Fruit fly (Drosophila melanogaster) whole organism, wandering third instar larva: ENCODE measurements around the gene eya.

ENCODE experiments used
- Abd-B ChIP-seq: fragments of >200 bp; optimal IDR thresholded peaks from 2 replicates; lab custom pipeline; 2017; ENCODE audit warnings: missing biosample characterization, missing genetic modification characterization
- CG32264 ChIP-seq: fragments of 200-800 bp; sonication (Bioruptor generic); optimal IDR thresholded peaks from 2 replicates; lab custom pipeline; 2016; ENCODE audit warnings: missing biosample characterization, missing genetic modification characterization
- CrebA ChIP-seq: fragments of 200-800 bp; sonication (Bioruptor generic); optimal IDR thresholded peaks from 2 replicates; lab custom pipeline; 2016; ENCODE audit warnings: missing biosample characterization, mild to moderate bottlenecking, missing genetic modification characterization, borderline replicate concordance
- Dfd ChIP-seq: fragments of >200 bp; optimal IDR thresholded peaks from 2 replicates; lab custom pipeline; 2017; ENCODE audit warnings: missing biosample characterization, missing genetic modification characterization
- Dif ChIP-seq: fragments of 200-275, 200-300 bp; sonication (Bioruptor generic); optimal IDR thresholded peaks from 2 replicates; lab custom pipeline; 2018; ENCODE audit warnings: missing biosample characterization, missing genetic modification characterization; ENCODE audit not compliant: partially characterized antibody
- HLH106 ChIP-seq: fragments of 200-800 bp; optimal IDR thresholded peaks from 3 replicates; lab custom pipeline; 2019; ENCODE audit warnings: missing biosample characterization, mild to moderate bottlenecking, missing genetic modification characterization, moderate library complexity
- Hnf4 ChIP-seq: fragments of 200-800 bp; sonication (Bioruptor generic); optimal IDR thresholded peaks from 2 replicates; lab custom pipeline; 2016; ENCODE audit warnings: missing biosample characterization, mild to moderate bottlenecking, missing genetic modification characterization
- Hr78 ChIP-seq: fragments of >200 bp; optimal IDR thresholded peaks from 2 replicates; lab custom pipeline; 2017; ENCODE audit warnings: missing biosample characterization, missing genetic modification characterization
- Hr83 ChIP-seq: fragments of 200-300 bp; sonication (Bioruptor generic); optimal IDR thresholded peaks from 2 replicates; lab custom pipeline; 2016; ENCODE audit warnings: missing biosample characterization, mild to moderate bottlenecking, missing genetic modification characterization, moderate library complexity; ENCODE audit not compliant: poor library complexity, severe bottlenecking
- Jra ChIP-seq: sonication (Bioruptor generic); optimal IDR thresholded peaks from 2 replicates; lab custom pipeline; 2016; ENCODE audit warnings: missing biosample characterization, missing genetic modification characterization
- Mio ChIP-seq: sonication (Bioruptor generic); optimal IDR thresholded peaks from 2 replicates; lab custom pipeline; 2016; ENCODE audit warnings: missing biosample characterization, missing genetic modification characterization
- Myc ChIP-seq: fragments of >200 bp; optimal IDR thresholded peaks from 2 replicates; lab custom pipeline; 2017
- N ChIP-seq: fragments of >200 bp; optimal IDR thresholded peaks from 2 replicates; lab custom pipeline; 2018; ENCODE audit warnings: missing biosample characterization, missing external identifiers, missing genetic modification characterization
- OdsH ChIP-seq: fragments of 200-800 bp; sonication (Bioruptor generic); optimal IDR thresholded peaks from 2 replicates; lab custom pipeline; 2016; ENCODE audit warnings: missing biosample characterization, mild to moderate bottlenecking, missing genetic modification characterization
- Rel ChIP-seq, 2 experiments: fragments of 200-800 bp; sonication (Bioruptor generic) in 1 of 2; optimal IDR thresholded peaks; 2 replicates in 1 of 2; 3 replicates in 1 of 2; lab custom pipeline; 2016 to 2019; ENCODE audit warnings: mild to moderate bottlenecking in 2 of 2, missing biosample characterization in 2 of 2, missing genetic modification characterization in 2 of 2, moderate library complexity in 1 of 2
- Sp1 ChIP-seq: fragments of 200-800 bp; sonication (Bioruptor generic); optimal IDR thresholded peaks from 3 replicates; lab custom pipeline; 2019; ENCODE audit warnings: missing biosample characterization, mild to moderate bottlenecking, missing genetic modification characterization, moderate library complexity
- Vsx2 ChIP-seq: fragments of 200-300, 225-300 bp; sonication (Bioruptor generic); optimal IDR thresholded peaks from 2 replicates; lab custom pipeline; 2018; ENCODE audit warnings: missing biosample characterization, missing genetic modification characterization; ENCODE audit not compliant: partially characterized antibody
- brk ChIP-seq: fragments of 200-800 bp; sonication (Bioruptor generic); optimal IDR thresholded peaks from 2 replicates; lab custom pipeline; 2016; ENCODE audit warnings: missing biosample characterization, mild to moderate bottlenecking, missing genetic modification characterization
- dl ChIP-seq, 2 experiments: fragments of 175-275, 200-275 bp in 1 of 2; fragments of 200-275 bp in 1 of 2; sonication (Bioruptor generic); optimal IDR thresholded peaks; lab custom pipeline; 2018; ENCODE audit warnings: mild to moderate bottlenecking in 2 of 2, missing biosample characterization in 2 of 2, missing genetic modification characterization in 2 of 2, moderate library complexity in 2 of 2; ENCODE audit not compliant: partially characterized antibody in 2 of 2, insufficient read depth in 1 of 2
- dmrt93B ChIP-seq: fragments of 200-800 bp; sonication (Bioruptor generic); optimal IDR thresholded peaks from 2 replicates; lab custom pipeline; 2018; ENCODE audit warnings: missing biosample characterization, mild to moderate bottlenecking, missing genetic modification characterization
- ey ChIP-seq: fragments of 200-800 bp; sonication (Bioruptor generic); optimal IDR thresholded peaks from 2 replicates; lab custom pipeline; 2016; ENCODE audit warnings: missing biosample characterization, missing genetic modification characterization
- fru ChIP-seq: fragments of 200-800 bp; sonication (Bioruptor generic); optimal IDR thresholded peaks from 3 replicates; lab custom pipeline; 2016; ENCODE audit warnings: missing biosample characterization, mild to moderate bottlenecking, missing genetic modification characterization
- h ChIP-seq: fragments of 200-800 bp; sonication (Bioruptor generic); optimal IDR thresholded peaks from 3 replicates; lab custom pipeline; 2016; ENCODE audit warnings: missing biosample characterization, mild to moderate bottlenecking, missing genetic modification characterization
- jim ChIP-seq: fragments of 175-275, 200-325 bp; sonication (Bioruptor generic); optimal IDR thresholded peaks from 2 replicates; lab custom pipeline; 2016; ENCODE audit warnings: missing biosample characterization, mild to moderate bottlenecking, missing genetic modification characterization
- lola ChIP-seq: fragments of >200 bp; optimal IDR thresholded peaks from 2 replicates; lab custom pipeline; 2017; ENCODE audit warnings: missing biosample characterization, missing genetic modification characterization
- pan ChIP-seq: fragments of >200 bp; optimal IDR thresholded peaks from 2 replicates; lab custom pipeline; 2017
- psq ChIP-seq: fragments of 200-800 bp; sonication (Bioruptor generic); optimal IDR thresholded peaks from 3 replicates; lab custom pipeline; 2017; ENCODE audit warnings: missing biosample characterization, mild to moderate bottlenecking, missing genetic modification characterization, moderate library complexity
- rgr ChIP-seq: fragments of 200-800 bp; sonication (Bioruptor generic); optimal IDR thresholded peaks from 3 replicates; lab custom pipeline; 2016; ENCODE audit warnings: missing biosample characterization, mild to moderate bottlenecking, missing genetic modification characterization
- sage ChIP-seq: fragments of 200-800 bp; sonication (Bioruptor generic); optimal IDR thresholded peaks from 2 replicates; lab custom pipeline; 2016; ENCODE audit warnings: missing biosample characterization, mild to moderate bottlenecking, missing genetic modification characterization
- sv ChIP-seq: fragments of 200-800 bp; sonication (Bioruptor generic); optimal IDR thresholded peaks from 3 replicates; lab custom pipeline; 2016; ENCODE audit warnings: missing biosample characterization, missing genetic modification characterization
- tai ChIP-seq: sonication (Bioruptor generic); optimal IDR thresholded peaks from 2 replicates; lab custom pipeline; 2016; ENCODE audit warnings: missing biosample characterization, missing genetic modification characterization
- usp ChIP-seq: fragments of >200 bp; optimal IDR thresholded peaks from 2 replicates; lab custom pipeline; 2017; ENCODE audit warnings: missing biosample characterization, missing genetic modification characterization

The eya gene

DNA sequence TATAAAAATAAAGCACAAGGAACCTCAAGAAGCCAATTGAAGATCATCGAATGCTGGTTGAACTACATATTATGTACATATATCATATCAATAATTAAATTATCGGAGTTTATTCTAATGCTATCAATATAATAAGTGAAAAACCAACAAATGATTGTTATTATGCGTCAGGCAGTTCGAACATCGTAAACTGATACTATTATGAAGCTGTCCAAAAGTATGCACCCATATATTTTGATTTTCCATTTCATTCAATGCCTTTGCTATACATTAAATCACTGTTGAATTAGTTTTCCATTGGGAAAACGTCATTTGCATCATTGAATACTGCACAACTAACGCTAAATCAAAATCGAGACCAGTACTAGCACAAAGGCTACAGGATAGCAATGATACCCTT is 5.6 kb upstream of the eya start:
- TF ChIP-seq usp (GFP tag; lab: Kevin White, UChicago) (no peak), jim (GFP tag; lab: Kevin White, UChicago) (no peak), pan (lab: Kevin White, UChicago) (no peak)

DNA sequence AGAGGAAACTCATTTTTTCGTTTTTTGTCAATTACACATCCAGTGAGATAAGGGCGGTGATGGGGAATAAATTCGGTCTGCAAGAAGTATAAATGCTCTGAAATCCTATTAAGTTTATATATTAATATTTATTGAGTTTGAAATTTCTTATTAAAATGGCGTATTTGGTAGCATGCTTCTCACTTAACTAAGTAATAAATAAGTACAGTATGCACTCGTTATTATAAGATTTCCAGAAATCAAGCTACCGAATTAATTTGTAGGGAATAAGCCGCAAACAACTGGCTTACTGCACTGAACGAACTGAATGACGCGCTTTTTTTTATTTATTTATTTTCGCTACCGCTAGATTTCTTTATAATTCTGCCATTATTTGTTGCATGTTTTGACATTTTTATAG is 4.7 kb upstream of the eya start:
- peak; percentile 45 for TF ChIP-seq fru (GFP tag; lab: Kevin White, UChicago)
- no peak for TF ChIP-seq tai
- TF ChIP-seq N: no peak
- peak; percentile 27 for TF ChIP-seq OdsH (GFP tag; lab: Kevin White, UChicago)
- peak; percentile 36 for TF ChIP-seq rgr (GFP tag; lab: Kevin White, UChicago)
- TF ChIP-seq pan (lab: Kevin White, UChicago): no peak
- TF ChIP-seq Sp1 (GFP tag; lab: Kevin White, UChicago): no peak
- peak; percentile 59 for TF ChIP-seq HLH106 (tag; lab: Kevin White, UChicago)
- no peak for TF ChIP-seq dl (GFP tag; optimal IDR thresholded peaks at IDR 0.05; lab: Kevin White, UChicago; ENCODE audit: insufficient read depth in 1 of 2, partially characterized antibody in 2 of 2)
- TF ChIP-seq dmrt93B: peak; percentile 21
- no peak for TF ChIP-seq CG32264 (GFP tag; lab: Kevin White, UChicago)
- peak; percentile 1 for TF ChIP-seq sage (GFP tag; lab: Kevin White, UChicago)
- no peak for TF ChIP-seq Jra
- TF ChIP-seq sv: no peak
- TF ChIP-seq h (GFP tag; lab: Kevin White, UChicago): peak; percentile 52
- TF ChIP-seq brk (GFP tag; lab: Kevin White, UChicago): no peak
- TF ChIP-seq Myc (lab: Kevin White, UChicago): no peak
- TF ChIP-seq ey (GFP tag; lab: Kevin White, UChicago): no peak
- TF ChIP-seq Rel (GFP tag; optimal IDR thresholded peaks at IDR 0.05; lab: Kevin White, UChicago): no peak
- no peak for TF ChIP-seq Rel (tag; optimal IDR thresholded peaks at IDR 0.05; lab: Kevin White, UChicago)

DNA sequence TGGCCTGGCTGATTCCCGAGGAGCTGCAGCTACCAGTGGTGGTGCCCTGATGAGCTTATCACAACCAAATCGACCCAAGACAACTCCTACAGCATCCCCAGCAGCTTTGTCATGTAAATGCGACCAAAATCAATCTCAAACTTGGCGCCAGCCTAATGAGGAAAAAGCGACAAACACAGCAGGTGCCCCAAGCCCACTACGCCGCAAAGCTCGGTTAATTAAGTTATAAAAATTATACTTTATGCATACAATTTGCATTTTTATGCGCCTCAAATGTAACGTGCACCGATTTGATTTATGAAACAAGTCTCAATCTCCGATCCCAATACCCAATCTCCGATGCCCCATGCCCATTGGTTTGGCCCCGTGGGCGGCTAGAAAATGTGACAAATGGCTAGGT is 4.0 kb upstream of the eya start:
- TF ChIP-seq Rel (GFP tag; optimal IDR thresholded peaks at IDR 0.05; lab: Kevin White, UChicago) (no peak), Rel (tag; optimal IDR thresholded peaks at IDR 0.05; lab: Kevin White, UChicago) (no peak), ey (GFP tag; lab: Kevin White, UChicago) (no peak), usp (GFP tag; lab: Kevin White, UChicago) (no peak), Myc (lab: Kevin White, UChicago) (no peak)

DNA sequence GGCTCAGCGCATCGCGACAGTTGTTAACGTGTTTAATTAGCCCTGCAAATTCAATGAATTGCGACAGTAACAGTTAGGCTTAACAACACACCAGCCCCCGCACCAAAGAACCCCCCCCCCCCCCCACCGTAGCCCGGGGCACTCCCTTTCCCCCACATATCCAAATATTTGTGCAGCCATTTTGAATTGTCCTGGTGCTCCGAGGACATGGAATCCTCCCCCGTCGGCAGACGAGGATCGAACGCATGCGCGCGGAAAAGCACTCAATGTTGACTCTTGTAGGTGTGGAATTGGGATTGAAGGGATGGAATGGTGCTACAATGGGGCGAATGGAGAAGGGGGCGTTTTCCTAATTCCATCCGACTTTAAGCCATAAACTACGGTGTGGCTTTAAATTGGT is 1.2 kb upstream of the eya start:
- no peak for TF ChIP-seq Hr78 (GFP tag; lab: Kevin White, UChicago)
- no peak for TF ChIP-seq Hnf4 (GFP tag; lab: Kevin White, UChicago)
- no peak for TF ChIP-seq Dfd (GFP tag; lab: Kevin White, UChicago)
- no peak for TF ChIP-seq Hr83 (GFP tag; lab: Kevin White, UChicago)
- TF ChIP-seq Sp1 (GFP tag; lab: Kevin White, UChicago): no peak
- TF ChIP-seq Vsx2 (GFP tag; lab: Kevin White, UChicago): no peak
- no peak for TF ChIP-seq lola
- no peak for TF ChIP-seq Dif (GFP tag; lab: Kevin White, UChicago)
- no peak for TF ChIP-seq psq (GFP tag; lab: Kevin White, UChicago)
- no peak for TF ChIP-seq dl (GFP tag; optimal IDR thresholded peaks at IDR 0.05; lab: Kevin White, UChicago; ENCODE audit: insufficient read depth in 1 of 2, partially characterized antibody in 2 of 2)
- no peak for TF ChIP-seq pan (lab: Kevin White, UChicago)
- no peak for TF ChIP-seq Abd-B
- TF ChIP-seq brk (GFP tag; lab: Kevin White, UChicago): no peak
- no peak for TF ChIP-seq tai
- no peak for TF ChIP-seq sv
- no peak for TF ChIP-seq Mio (GFP tag; lab: Kevin White, UChicago)
- TF ChIP-seq, all 38 proteins: peak for 0

DNA sequence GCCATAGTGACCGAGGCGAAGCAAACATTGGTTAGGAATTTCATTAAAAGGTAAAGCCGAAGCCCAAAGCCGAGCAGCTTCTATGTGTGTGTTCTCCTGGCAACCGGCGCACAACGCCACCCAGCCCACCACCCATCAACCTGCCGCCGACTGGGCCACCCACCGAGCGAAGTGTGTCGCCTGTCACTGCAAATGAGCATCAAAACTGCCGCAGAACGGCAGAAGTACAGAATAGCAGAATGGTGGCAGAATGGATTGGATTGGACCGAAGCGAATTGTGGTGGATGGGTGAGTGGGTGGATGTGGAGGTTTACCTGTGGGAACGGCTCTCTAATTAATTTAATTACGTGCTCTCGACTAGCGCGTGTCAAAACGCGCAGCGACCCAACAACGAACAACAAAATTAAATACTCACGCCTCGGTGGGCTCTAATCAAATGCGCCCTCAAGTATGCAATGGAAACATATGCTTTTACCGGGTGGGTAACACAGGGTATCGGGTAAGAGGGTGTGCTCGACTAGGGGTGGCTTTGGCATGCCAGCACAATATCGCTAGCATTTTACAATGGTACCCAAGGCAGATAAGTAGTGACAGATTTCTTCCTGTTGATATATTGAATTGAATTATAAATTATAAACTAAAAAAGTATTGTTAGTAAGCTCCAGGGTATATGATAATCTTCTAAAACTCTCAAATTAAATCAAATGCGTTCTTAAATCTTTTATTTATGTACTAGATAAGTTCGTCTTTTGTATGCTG is 7.0 kb downstream of the eya start:
- TF ChIP-seq Vsx2 (GFP tag; lab: Kevin White, UChicago) (no peak), sv (no peak), N (no peak), jim (GFP tag; lab: Kevin White, UChicago) (no peak), Jra (no peak), CrebA (GFP tag; lab: Kevin White, UChicago) (no peak)
